Fruit fly (Drosophila melanogaster) whole organism, prepupa: ENCODE measurements around the gene CG15286.

Experiments
- CG34406 ChIP-seq: fragments of 200-800 bp; sonication (Bioruptor generic); optimal IDR thresholded peaks from 3 replicates; lab custom pipeline; 2016; ENCODE audit warnings: missing biosample characterization, missing genetic modification characterization
- Hr39 ChIP-seq: fragments of 200-800 bp; sonication (Bioruptor generic); optimal IDR thresholded peaks from 2 replicates; lab custom pipeline; 2016; ENCODE audit warnings: missing biosample characterization, missing genetic modification characterization
- achi ChIP-seq: fragments of 200-800 bp; sonication (Bioruptor generic); optimal IDR thresholded peaks from 3 replicates; lab custom pipeline; 2016; ENCODE audit warnings: missing biosample characterization, missing genetic modification characterization
- esn ChIP-seq: fragments of 200-800 bp; sonication (Bioruptor generic); optimal IDR thresholded peaks from 2 replicates; lab custom pipeline; 2016; ENCODE audit warnings: missing biosample characterization, mild to moderate bottlenecking, missing genetic modification characterization, moderate library complexity
- salr ChIP-seq, 2 experiments: fragments of 200-800 bp; sonication (Bioruptor generic); optimal IDR thresholded peaks; 3 replicates each; lab custom pipeline; 2016 to 2018; ENCODE audit warnings: missing biosample characterization in 2 of 2, missing genetic modification characterization in 2 of 2, mild to moderate bottlenecking in 1 of 2

DNA sequence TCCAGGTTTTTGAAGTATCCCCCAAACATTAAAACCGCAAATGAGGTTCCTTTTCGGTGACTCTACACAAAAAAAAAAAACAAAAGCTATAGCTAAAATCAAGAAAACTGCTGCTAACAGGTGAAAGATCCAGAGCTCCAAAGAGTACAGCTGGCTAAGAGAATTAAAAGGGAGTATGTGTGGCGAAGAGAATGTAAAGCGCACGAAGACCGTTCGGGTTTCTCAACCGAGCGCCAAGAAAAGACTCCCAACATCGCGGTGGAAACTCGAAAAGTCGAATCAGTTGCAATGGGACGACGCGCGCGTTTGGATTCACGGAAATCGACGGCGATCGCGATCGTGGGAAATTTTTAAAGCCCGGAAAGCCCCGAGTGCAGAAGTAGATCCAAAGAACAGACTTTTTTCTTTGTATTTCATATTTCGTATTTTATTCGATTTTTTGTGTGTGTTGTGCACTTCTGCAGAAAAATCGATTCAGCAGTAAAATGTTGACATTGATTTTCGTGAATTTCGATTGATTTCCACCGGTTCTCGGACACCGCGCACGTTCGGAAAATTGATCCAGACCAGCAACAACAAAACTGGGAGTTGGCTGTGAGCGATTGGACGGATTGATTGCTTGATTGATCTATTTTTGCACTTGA lies 37.2 kb upstream of the CG15286 start:
- TF ChIP-seq Hr39: no peak
- no peak for TF ChIP-seq esn (GFP tag; lab: Kevin White, UChicago)
- TF ChIP-seq salr (GFP tag; optimal IDR thresholded peaks at IDR 0.05; lab: Kevin White, UChicago): no peak
- TF ChIP-seq CG34406 (GFP tag; lab: Kevin White, UChicago): no peak
- no peak for TF ChIP-seq achi (GFP tag; lab: Kevin White, UChicago)
